Worm (Caenorhabditis elegans) whole organism, L3 larva: Measurements from ENCODE around the gene F42D1.4.

Experiments used
- ceh-82 ChIP-seq: fragments of 150-350 bp; optimal IDR thresholded peaks from 2 replicates; lab custom pipeline; 2014; ENCODE audit warnings: missing biosample characterization, missing genetic modification characterization
- ceh-9 ChIP-seq: sonication (generic microtip); optimal IDR thresholded peaks from 2 replicates; lab custom pipeline; 2018; ENCODE audit warnings: missing biosample characterization, missing genetic modification characterization
- elt-2 ChIP-seq: sonication (generic microtip); optimal IDR thresholded peaks from 2 replicates; lab custom pipeline; 2016; ENCODE audit warnings: missing genetic modification reagents, mild to moderate bottlenecking, missing genetic modification characterization, missing compliant biosample characterization
- fos-1 ChIP-seq: fragments of 150-350 bp; optimal IDR thresholded peaks from 2 replicates; lab custom pipeline; 2014; ENCODE audit warnings: missing biosample characterization, missing genetic modification characterization
- nfya-1 ChIP-seq: sonication (generic microtip); optimal IDR thresholded peaks from 2 replicates; lab custom pipeline; 2017; ENCODE audit warnings: missing genetic modification characterization, mild to moderate bottlenecking, missing compliant biosample characterization, antibody characterized with exemption, moderate library complexity; ENCODE audit not compliant: insufficient read depth
- nhr-11 ChIP-seq: fragments of 150-350 bp; optimal IDR thresholded peaks from 2 replicates; lab custom pipeline; 2014; ENCODE audit warnings: missing biosample characterization, missing genetic modification characterization
- nhr-28 ChIP-seq: fragments of 150-350 bp; optimal IDR thresholded peaks from 2 replicates; lab custom pipeline; 2014; ENCODE audit warnings: missing biosample characterization, missing genetic modification characterization
- sea-2 ChIP-seq: fragments of 150-350 bp; sonication (generic microtip); optimal IDR thresholded peaks from 4 replicates; lab custom pipeline; 2014; ENCODE audit warnings: missing biosample characterization, missing genetic modification reagents, missing genetic modification characterization
- skn-1 ChIP-seq: fragments of 150-350 bp; optimal IDR thresholded peaks from 2 replicates; lab custom pipeline; 2014; ENCODE audit warnings: missing biosample characterization, missing genetic modification characterization
- snpc-4 ChIP-seq: fragments of 150-350 bp; optimal IDR thresholded peaks from 2 replicates; lab custom pipeline; 2014; ENCODE audit warnings: missing biosample characterization, missing genetic modification characterization
- tbx-2 ChIP-seq: sonication (generic microtip); optimal IDR thresholded peaks from 2 replicates; lab custom pipeline; 2016; ENCODE audit warnings: mild to moderate bottlenecking, missing genetic modification characterization, missing compliant biosample characterization
- unc-39 ChIP-seq: sonication (generic microtip); optimal IDR thresholded peaks from 4 replicates; lab custom pipeline; 2017; ENCODE audit warnings: missing biosample characterization, missing genetic modification characterization
- zag-1 ChIP-seq: fragments of 150-350 bp; optimal IDR thresholded peaks from 2 replicates; lab custom pipeline; 2014; ENCODE audit warnings: missing biosample characterization, missing genetic modification characterization

ce11 chrX:14792315-14793197 is 14.5 kb upstream of the F42D1.4 start:
- TF ChIP-seq unc-39 (no peak), ceh-82 (tag; lab: Kevin White, UChicago) (no peak), zag-1 (tag; lab: Kevin White, UChicago) (no peak), nhr-28 (tag; lab: Kevin White, UChicago) (no peak), nfya-1 (tag; lab: Kevin White, UChicago) (no peak), snpc-4 (no peak), ceh-9 (tag; lab: Kevin White, UChicago) (no peak), sea-2 (GFP tag; lab: Kevin White, UChicago) (no peak), tbx-2 (tag; lab: Kevin White, UChicago) (no peak), elt-2 (no peak), nhr-11 (tag; lab: Kevin White, UChicago) (no peak), skn-1 (no peak), fos-1 (tag; lab: Kevin White, UChicago) (no peak)
